Fruit fly (Drosophila melanogaster) whole organism: ENCODE measurements around the gene CG6738.

ENCODE experiments used
- CG8478 ChIP-seq: fragments of >200 bp; optimal IDR thresholded peaks from 2 replicates; lab custom pipeline; 2018; ENCODE audit warnings: inconsistent platforms
- Dll ChIP-seq: fragments of >200 bp; optimal IDR thresholded peaks from 2 replicates; lab custom pipeline; 2017
- EcR ChIP-seq, 2 experiments: fragments of >200 bp; optimal IDR thresholded peaks; 2 replicates each; lab custom pipeline; 2017; ENCODE audit warnings: missing biosample characterization in 2 of 2, missing genetic modification characterization in 2 of 2, missing genetic modification reagents in 2 of 2
- pan ChIP-seq: fragments of >200 bp; optimal IDR thresholded peaks from 2 replicates; lab custom pipeline; 2017
- psq ChIP-seq: fragments of >200 bp; optimal IDR thresholded peaks from 2 replicates; lab custom pipeline; 2017
- usp ChIP-seq: fragments of >200 bp; optimal IDR thresholded peaks from 2 replicates; lab custom pipeline; 2017; ENCODE audit warnings: missing biosample characterization, missing genetic modification characterization, mixed read lengths

The CG6738 gene

DNA sequence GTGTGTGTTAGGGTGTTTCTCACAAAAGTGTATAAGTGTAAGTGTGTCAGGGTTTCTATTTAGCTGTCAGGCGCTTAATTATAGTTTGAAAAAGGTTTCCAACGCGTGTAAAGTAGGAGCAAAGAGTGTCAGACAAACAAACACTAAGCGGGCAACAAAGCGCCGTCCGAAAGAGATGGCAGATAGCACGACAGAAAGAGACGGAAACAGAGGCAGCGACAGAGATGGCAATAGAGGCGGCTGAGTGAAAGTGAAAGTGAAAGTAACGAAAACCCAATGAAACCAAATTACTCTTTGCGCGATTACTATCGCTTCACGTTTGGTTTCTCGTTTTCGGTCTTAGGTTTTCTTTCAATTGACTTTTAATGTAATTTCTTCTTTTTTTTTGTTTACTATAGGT is 24.9 kb upstream of the CG6738 start:
- TF ChIP-seq Dll (lab: Kevin White, UChicago): no peak
- no peak for TF ChIP-seq psq (lab: Kevin White, UChicago)
- TF ChIP-seq usp (GFP tag; lab: Kevin White, UChicago): no peak
- no peak for TF ChIP-seq EcR (GFP tag; optimal IDR thresholded peaks at IDR 0.05; lab: Kevin White, UChicago)
- no peak for TF ChIP-seq pan (lab: Kevin White, UChicago)
- TF ChIP-seq CG8478: no peak

DNA sequence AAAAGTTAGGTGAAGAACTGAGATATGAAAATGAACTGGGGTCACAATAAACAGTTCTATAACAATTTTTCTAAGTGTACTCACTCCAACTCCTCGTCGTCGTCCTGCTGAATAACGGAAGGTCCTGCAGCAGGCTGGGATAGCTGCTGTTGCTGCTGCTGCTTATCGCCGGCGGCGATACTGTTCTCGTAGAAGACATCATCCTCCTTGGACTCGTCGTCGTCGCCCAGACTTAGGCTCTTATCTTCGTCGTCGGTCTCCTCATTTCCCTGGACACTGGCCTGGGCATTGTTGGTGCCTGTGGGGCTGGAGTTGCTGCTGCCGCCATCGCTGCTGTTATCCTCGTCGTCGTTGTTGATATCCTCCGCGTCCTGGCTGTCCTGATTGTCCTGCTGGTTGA is 18.1 kb upstream of the CG6738 start:
- TF ChIP-seq psq (lab: Kevin White, UChicago) (no peak), CG8478 (no peak), pan (lab: Kevin White, UChicago) (no peak)

DNA sequence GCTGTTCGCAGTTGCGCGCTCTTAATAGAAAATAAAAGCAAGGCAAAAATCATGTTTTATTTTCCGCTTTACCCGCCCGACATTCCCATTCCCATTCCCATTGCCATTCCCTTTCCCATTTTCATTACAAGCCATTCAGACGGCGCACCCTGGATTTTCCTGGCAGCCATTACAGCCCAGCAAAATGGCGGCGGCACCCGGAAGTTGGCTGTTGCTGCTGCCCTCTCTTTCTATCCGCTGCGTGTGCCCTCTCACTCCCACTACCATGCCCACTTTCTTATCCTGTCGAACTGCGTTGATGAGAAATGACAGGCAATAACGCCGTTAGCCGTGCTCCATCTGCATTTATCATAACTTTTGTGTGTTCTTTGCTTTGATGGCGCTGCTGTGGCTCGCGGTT is 11.1 kb upstream of the CG6738 start:
- TF ChIP-seq usp (GFP tag; lab: Kevin White, UChicago) (no peak), pan (lab: Kevin White, UChicago) (no peak), psq (lab: Kevin White, UChicago) (no peak), CG8478 (no peak), Dll (lab: Kevin White, UChicago) (no peak), EcR (GFP tag; optimal IDR thresholded peaks at IDR 0.05; lab: Kevin White, UChicago) (no peak)

DNA sequence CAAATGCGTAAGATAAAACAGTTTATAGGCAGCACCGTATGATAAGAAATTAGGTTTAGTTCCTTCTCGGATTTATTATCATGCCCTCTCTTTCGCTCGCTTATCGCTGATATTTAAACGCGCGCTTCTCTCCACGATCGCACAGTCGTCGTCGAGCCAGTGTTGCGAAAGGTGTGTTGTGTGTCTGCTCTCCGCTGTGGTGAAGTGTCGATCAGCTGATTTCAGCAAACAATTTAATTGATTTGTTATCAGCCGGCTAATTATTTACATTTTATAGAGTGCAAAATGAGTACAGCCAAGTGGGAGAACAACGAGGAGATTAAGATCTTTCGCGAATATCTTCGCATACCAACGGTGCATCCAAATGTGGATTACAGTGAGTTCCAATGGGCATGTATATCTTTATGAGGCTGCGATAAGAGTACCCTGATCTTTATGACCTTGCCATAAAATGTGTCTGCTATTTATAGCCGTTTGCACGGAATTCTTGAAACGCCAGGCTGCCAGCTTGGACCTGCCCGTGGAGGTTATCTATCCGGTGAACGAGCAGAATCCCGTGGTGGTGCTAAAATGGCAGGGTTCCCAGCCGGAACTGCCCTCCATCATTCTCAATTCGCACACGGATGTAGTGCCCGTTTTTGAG is 7.6 kb upstream of the CG6738 start, which contains the start of the genes CG17110 and CG6726:
Gene CG17110 (plus strand): TSS at position 139 of the 643 bp plus-strand sequence.
Gene CG6726 (plus strand): TSS at position 139 of the 643 bp plus-strand sequence.
- TF ChIP-seq psq (lab: Kevin White, UChicago) (no peak), Dll (lab: Kevin White, UChicago) (no peak), usp (GFP tag; lab: Kevin White, UChicago) (no peak), EcR (GFP tag; optimal IDR thresholded peaks at IDR 0.05; lab: Kevin White, UChicago) (no peak), pan (lab: Kevin White, UChicago) (no peak), CG8478 (no peak)

DNA sequence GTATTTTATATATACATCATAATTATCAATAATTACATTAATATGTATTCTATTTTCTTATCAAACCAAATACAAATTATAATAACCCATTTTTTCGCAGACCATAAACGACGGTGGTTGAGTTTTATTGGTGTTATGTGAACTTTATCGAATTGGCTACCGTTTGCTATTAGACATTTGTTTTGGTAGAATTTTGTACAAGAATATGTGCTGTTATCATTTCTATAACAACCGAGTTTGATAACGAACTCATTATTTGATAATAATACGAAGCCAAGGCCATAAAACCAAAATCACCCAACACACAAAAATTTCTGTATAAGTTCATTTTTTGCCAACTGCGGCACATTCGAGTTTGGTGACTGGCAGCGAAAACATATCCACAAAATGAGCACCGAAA is 4.0 kb upstream of the CG6738 start, which contains the start of gene CG17109:
Gene CG17109 (plus strand): TSS at position 345 of the 400 bp plus-strand sequence.
- TF ChIP-seq EcR (GFP tag; optimal IDR thresholded peaks at IDR 0.05; lab: Kevin White, UChicago) (no peak), pan (lab: Kevin White, UChicago) (no peak), CG8478 (no peak), usp (GFP tag; lab: Kevin White, UChicago) (no peak), Dll (lab: Kevin White, UChicago) (no peak), psq (lab: Kevin White, UChicago) (no peak)

DNA sequence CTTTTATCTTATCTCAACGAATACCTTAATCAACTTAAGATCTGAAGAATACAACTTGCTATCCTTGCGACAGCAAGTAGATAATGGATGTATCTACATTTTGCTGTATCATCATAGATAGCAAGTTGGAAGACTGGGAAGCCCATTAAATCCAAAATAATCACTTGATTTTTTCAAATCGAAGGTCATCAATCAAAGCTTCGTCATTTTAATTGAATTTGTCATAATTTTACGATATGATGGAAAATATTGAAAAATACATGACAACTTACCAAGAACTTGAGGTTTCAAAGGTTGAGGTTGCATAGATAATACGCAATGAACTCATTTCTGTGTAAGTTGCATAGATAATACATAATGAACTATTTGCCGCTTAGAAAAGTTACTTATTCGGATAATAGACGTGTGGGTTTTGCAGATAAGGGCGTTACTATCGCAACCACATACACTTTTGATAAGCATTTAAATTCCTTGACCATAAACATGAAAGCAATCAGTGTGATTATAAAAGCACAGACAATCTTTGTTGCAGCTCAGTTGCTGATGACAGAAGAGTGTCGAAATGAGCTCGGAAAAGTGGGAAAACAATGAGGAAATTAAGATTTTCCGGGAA is 2.0 kb upstream of the CG6738 start, which contains the start of gene CG6733:
Gene CG6733 (plus strand): TSS at position 532 of the 613 bp plus-strand sequence.
- TF ChIP-seq usp (GFP tag; lab: Kevin White, UChicago): no peak
- TF ChIP-seq CG8478: no peak
- no peak for TF ChIP-seq EcR (GFP tag; optimal IDR thresholded peaks at IDR 0.05; lab: Kevin White, UChicago)
- TF ChIP-seq Dll (lab: Kevin White, UChicago): no peak
- no peak for TF ChIP-seq pan (lab: Kevin White, UChicago)
- no peak for TF ChIP-seq psq (lab: Kevin White, UChicago)

DNA sequence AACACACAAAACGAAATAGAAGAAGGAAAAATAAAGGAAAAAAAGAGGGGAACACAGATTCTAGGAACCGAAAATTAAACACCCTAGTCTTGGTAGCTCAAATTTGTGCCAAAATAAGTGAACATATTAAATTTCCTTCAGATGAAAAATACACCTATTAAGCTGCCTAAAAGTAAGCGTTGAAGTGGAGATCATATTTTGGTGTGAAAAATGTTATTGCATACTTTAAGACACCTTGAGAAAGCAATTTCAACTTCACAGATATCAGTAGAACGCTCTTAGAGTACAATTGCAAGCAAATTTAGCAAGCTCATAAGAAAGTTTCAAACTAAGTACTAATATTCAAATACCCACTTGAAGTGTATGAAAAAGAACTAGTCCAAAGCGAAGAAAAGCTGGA is 11.4 kb downstream of the CG6738 start:
- no peak for TF ChIP-seq psq (lab: Kevin White, UChicago)
- no peak for TF ChIP-seq pan (lab: Kevin White, UChicago)
- TF ChIP-seq usp (GFP tag; lab: Kevin White, UChicago): no peak
- no peak for TF ChIP-seq EcR (GFP tag; optimal IDR thresholded peaks at IDR 0.05; lab: Kevin White, UChicago)
- TF ChIP-seq Dll (lab: Kevin White, UChicago): no peak
- TF ChIP-seq CG8478: no peak

DNA sequence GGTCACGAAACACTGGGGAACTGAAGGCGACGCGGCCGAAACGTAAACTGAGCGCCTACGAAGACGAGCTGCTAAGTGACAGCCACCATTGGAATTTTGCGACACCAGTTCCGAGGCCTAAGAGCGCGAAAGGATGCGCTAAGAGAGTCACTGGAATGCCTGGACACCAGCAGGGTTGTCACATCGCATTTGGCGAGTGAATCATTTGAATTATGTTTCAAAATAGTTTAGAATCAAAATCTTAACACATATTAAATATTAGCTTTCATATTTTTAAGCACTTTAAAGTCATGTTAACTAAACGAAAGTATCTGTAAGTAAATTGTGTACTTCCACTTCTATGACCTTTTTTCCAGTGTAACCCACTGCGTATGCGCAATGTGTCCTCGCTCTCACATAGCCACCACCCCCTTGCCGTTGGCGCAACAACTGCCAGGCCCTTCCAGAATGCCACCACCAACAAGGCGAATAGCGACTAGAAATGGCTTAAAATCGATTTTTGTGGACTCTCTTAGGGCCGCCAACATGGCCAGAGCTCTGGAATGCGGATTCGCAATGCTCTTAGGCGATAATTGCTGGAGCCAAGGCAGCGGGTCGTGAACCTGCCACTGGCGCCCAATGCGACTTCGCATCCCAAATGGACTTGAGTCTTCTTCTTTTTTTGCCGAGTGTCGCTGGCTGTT is 13.5 kb downstream of the CG6738 start, which contains the start of gene Cow:
Gene Cow (minus strand): TSS at position 51 of the 683 bp plus-strand sequence.
- TF ChIP-seq usp (GFP tag; lab: Kevin White, UChicago) (no peak), Dll (lab: Kevin White, UChicago) (no peak), CG8478 (no peak), EcR (GFP tag; optimal IDR thresholded peaks at IDR 0.05; lab: Kevin White, UChicago) (no peak), psq (lab: Kevin White, UChicago) (no peak)

DNA sequence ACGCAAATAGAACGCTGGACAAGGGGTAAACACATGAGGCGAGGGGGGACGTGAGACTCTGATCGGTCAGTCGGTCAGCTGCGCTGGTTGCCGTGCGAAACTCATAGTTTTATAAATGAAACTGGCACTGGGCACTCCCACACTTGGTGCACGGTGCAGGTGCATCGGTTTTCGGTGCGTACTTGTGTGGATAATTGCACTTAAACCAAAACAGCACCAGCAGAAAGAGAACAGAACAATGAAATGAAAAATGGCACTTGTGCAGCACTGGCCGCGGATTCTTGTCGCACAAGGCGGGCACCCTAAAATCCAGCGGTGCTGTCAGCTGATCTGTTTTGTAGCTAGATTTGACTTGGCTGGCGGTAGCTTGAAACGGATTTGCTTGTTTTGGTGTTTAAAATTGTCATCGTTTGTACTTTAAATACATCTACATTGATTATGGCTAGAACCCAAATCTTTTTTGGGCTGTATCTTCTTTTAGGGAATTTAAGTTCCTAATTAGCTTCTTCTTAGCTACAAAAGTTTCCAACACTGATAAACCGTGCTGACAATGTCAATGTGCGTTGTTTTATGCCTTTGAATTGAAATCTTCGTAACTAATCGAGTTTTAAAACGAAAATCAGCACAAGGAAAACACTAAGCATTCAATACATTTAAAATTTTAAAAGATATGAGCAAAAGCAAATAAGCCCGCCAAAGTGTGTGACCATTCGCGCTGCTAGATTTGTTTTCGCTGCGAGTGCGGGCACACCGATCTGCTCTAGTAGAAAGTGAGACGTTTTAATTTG is 18.5 kb downstream of the CG6738 start, which contains the start of the genes Rassf and CenB1A:
Gene Rassf (minus strand): TSS at position 249 of the 788 bp plus-strand sequence.
Gene CenB1A (plus strand): TSS at position 718 of the 788 bp plus-strand sequence.
- no peak for TF ChIP-seq CG8478
- TF ChIP-seq Dll (lab: Kevin White, UChicago): no peak
- TF ChIP-seq EcR (GFP tag; optimal IDR thresholded peaks at IDR 0.05; lab: Kevin White, UChicago): no peak
- no peak for TF ChIP-seq usp (GFP tag; lab: Kevin White, UChicago)
- no peak for TF ChIP-seq pan (lab: Kevin White, UChicago)
- TF ChIP-seq psq (lab: Kevin White, UChicago): no peak

DNA sequence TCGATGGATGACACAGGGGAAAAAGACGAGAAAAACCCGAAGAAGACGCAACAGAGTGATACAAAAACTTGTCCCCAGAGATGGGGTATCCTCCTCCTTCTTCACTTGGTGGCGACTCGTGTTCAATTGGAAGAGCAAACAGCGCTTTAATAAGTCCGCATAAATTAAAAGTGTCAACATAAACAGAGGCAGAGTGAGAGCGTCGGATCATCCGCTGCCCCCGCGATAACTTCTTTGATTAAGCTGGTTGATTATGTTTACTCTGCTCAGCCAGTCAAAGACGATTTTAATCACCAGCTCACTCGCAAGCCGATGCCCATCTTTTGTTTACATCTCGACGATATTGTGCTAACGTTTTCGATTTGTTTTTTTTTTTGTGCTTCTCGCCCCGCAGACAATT is 20.5 kb downstream of the CG6738 start:
- TF ChIP-seq pan (lab: Kevin White, UChicago) (no peak), EcR (GFP tag; optimal IDR thresholded peaks at IDR 0.05; lab: Kevin White, UChicago) (no peak), psq (lab: Kevin White, UChicago) (no peak), Dll (lab: Kevin White, UChicago) (no peak), usp (GFP tag; lab: Kevin White, UChicago) (no peak), CG8478 (no peak)
